Worm (Caenorhabditis elegans) whole organism, L4 larva: ENCODE measurements around the gene enu-3.6.

ENCODE experiments used
- D1046.2 ChIP-seq: fragments of 200-800 bp; sonication (Bioruptor generic); IDR thresholded peaks from 2 replicates; pipeline ENCODE4 v1.3.6; 2022; ENCODE audit warnings: missing genetic modification characterization, missing compliant biosample characterization
- F10B5.3 ChIP-seq: sonication (generic microtip); optimal IDR thresholded peaks from 2 replicates; lab custom pipeline; 2016; ENCODE audit warnings: mild to moderate bottlenecking, missing genetic modification characterization, missing compliant biosample characterization
- F37D6.2 ChIP-seq: sonication (generic microtip); optimal IDR thresholded peaks from 2 replicates; lab custom pipeline; 2016; ENCODE audit warnings: mild to moderate bottlenecking, missing genetic modification characterization, missing compliant biosample characterization
- F49E8.2 ChIP-seq: sonication (generic microtip); optimal IDR thresholded peaks from 2 replicates; lab custom pipeline; 2016; ENCODE audit warnings: missing compliant biosample characterization, mild to moderate bottlenecking, missing genetic modification characterization, borderline replicate concordance
- R02D3.7 ChIP-seq: fragments of 150-350 bp; sonication (generic microtip); optimal IDR thresholded peaks from 3 replicates; lab custom pipeline; 2014; ENCODE audit warnings: missing biosample characterization, missing genetic modification characterization
- Y105C5A.15 ChIP-seq: fragments of 200-800 bp; sonication (Bioruptor generic); IDR thresholded peaks from 2 replicates; pipeline ENCODE4 v1.3.6; 2022; ENCODE audit warnings: missing genetic modification characterization, missing compliant biosample characterization
- Y48G9A.11 ChIP-seq: fragments of 200-800 bp; sonication (Bioruptor generic); IDR thresholded peaks from 2 replicates; pipeline ENCODE4 v1.3.6; 2022; ENCODE audit warnings: missing genetic modification reagents, missing genetic modification characterization, missing compliant biosample characterization
- Y75B8A.6 ChIP-seq: fragments of 200-800 bp; sonication (Bioruptor generic); IDR thresholded peaks from 2 replicates; pipeline ENCODE4 v1.3.6; 2022; ENCODE audit warnings: missing genetic modification reagents, missing genetic modification characterization, missing compliant biosample characterization
- ZK337.2 ChIP-seq: fragments of 200-800 bp; sonication (Bioruptor generic); IDR thresholded peaks from 2 replicates; pipeline ENCODE4 v1.3.6; 2022; ENCODE audit warnings: missing genetic modification reagents, missing genetic modification characterization, missing compliant biosample characterization
- aha-1 ChIP-seq: fragments of 150-350 bp; peaks from one replicate; lab custom pipeline; 2014; ENCODE audit warnings: missing biosample characterization, missing genetic modification characterization
- ama-1 ChIP-seq: fragments of 150-350 bp; optimal IDR thresholded peaks from 2 replicates; lab custom pipeline; 2014; ENCODE audit warnings: inconsistent platforms, mixed read lengths
- arid-1 ChIP-seq: fragments of 200-800 bp; sonication (Bioruptor generic); conservative IDR thresholded peaks from 2 replicates; pipeline ENCODE4 v1.3.6; 2022; ENCODE audit warnings: missing genetic modification reagents, missing genetic modification characterization, missing compliant biosample characterization
- ceh-20 ChIP-seq: fragments of 200-800 bp; sonication (Bioruptor generic); IDR thresholded peaks from 2 replicates; pipeline ENCODE4 v1.3.6; 2022; ENCODE audit warnings: missing genetic modification reagents, missing genetic modification characterization, missing compliant biosample characterization
- daf-12 ChIP-seq: fragments of 150-350 bp; optimal IDR thresholded peaks from 2 replicates; lab custom pipeline; 2014; ENCODE audit warnings: missing biosample characterization, missing genetic modification reagents, missing genetic modification characterization
- daf-16 ChIP-seq, 3 experiments: sonication (generic microtip); optimal IDR thresholded peaks; 2 replicates each; lab custom pipeline; 2016 to 2017; ENCODE audit warnings: missing genetic modification characterization in 3 of 3, missing genetic modification reagents in 3 of 3, mild to moderate bottlenecking in 2 of 3, missing compliant biosample characterization in 2 of 3, missing biosample characterization in 1 of 3, moderate library complexity in 1 of 3
- daf-19 ChIP-seq: fragments of 200-800 bp; sonication (Bioruptor generic); conservative IDR thresholded peaks from 2 replicates; pipeline ENCODE4 v1.3.6; 2022; ENCODE audit warnings: missing genetic modification characterization, missing compliant biosample characterization
- dmd-6 ChIP-seq: fragments of 200-800 bp; sonication (Bioruptor generic); IDR thresholded peaks from 2 replicates; pipeline ENCODE4 v1.3.6; 2022; ENCODE audit warnings: missing genetic modification reagents, missing genetic modification characterization, missing compliant biosample characterization
- dmd-9 ChIP-seq: fragments of 200-800 bp; sonication (Bioruptor generic); IDR thresholded peaks from 2 replicates; pipeline ENCODE4 v1.3.6; 2022; ENCODE audit warnings: missing genetic modification reagents, missing genetic modification characterization, missing compliant biosample characterization
- fos-1 ChIP-seq: fragments of 150-350 bp; optimal IDR thresholded peaks from 2 replicates; lab custom pipeline; 2014; ENCODE audit warnings: missing biosample characterization, missing genetic modification characterization
- hif-1 ChIP-seq, 2 experiments: sonication (generic microtip); optimal IDR thresholded peaks; 2 replicates each; lab custom pipeline; 2016 to 2017; ENCODE audit warnings: missing compliant biosample characterization in 2 of 2, missing genetic modification characterization in 2 of 2, missing genetic modification reagents in 2 of 2, missing genotype in 2 of 2, mild to moderate bottlenecking in 1 of 2
- hlh-11 ChIP-seq: fragments of 200-800 bp; sonication (Bioruptor generic); optimal IDR thresholded peaks from 2 replicates; lab custom pipeline; 2018; ENCODE audit warnings: mild to moderate bottlenecking, missing genetic modification characterization, missing compliant biosample characterization
- lin-13 ChIP-seq: fragments of 150-350 bp; optimal IDR thresholded peaks from 2 replicates; lab custom pipeline; 2014; ENCODE audit warnings: missing biosample characterization, missing genetic modification reagents, missing genetic modification characterization
- lin-15B ChIP-seq: fragments of 150-350 bp; sonication (generic microtip); optimal IDR thresholded peaks from 3 replicates; lab custom pipeline; 2014; ENCODE audit warnings: missing biosample characterization, missing genetic modification characterization
- lin-29 ChIP-seq: fragments of 200-800 bp; sonication (Bioruptor generic); IDR thresholded peaks from 2 replicates; pipeline ENCODE4 v1.3.6; 2022; ENCODE audit warnings: missing genetic modification reagents, missing genetic modification characterization, missing compliant biosample characterization
- lin-39 ChIP-seq: fragments of 150-350 bp; optimal IDR thresholded peaks from 2 replicates; lab custom pipeline; 2014; ENCODE audit warnings: missing biosample characterization, missing genetic modification reagents, missing genetic modification characterization
- madf-5 ChIP-seq, 2 experiments: fragments of 200-800 bp; sonication (Bioruptor generic); IDR thresholded peaks; 2 replicates each; pipeline ENCODE4 v1.3.6; 2022; ENCODE audit warnings: missing compliant biosample characterization in 2 of 2, missing genetic modification characterization in 2 of 2
- mdl-1 ChIP-seq, 2 experiments: fragments of 150-350 bp in 1 of 2; sonication (generic microtip) in 1 of 2; optimal IDR thresholded peaks; 2 replicates each; lab custom pipeline; 2014 to 2017; ENCODE audit warnings: missing biosample characterization in 2 of 2, missing genetic modification characterization in 2 of 2
- mep-1 ChIP-seq: fragments of 150-350 bp; sonication (generic microtip); optimal IDR thresholded peaks from 3 replicates; lab custom pipeline; 2014; ENCODE audit warnings: missing biosample characterization, missing genetic modification characterization
- mes-2 ChIP-seq: sonication (generic microtip); optimal IDR thresholded peaks from 2 replicates; lab custom pipeline; 2016; ENCODE audit warnings: missing genotype, mild to moderate bottlenecking, missing genetic modification characterization, missing compliant biosample characterization; ENCODE audit not compliant: poor library complexity, severe bottlenecking
- nhr-237 ChIP-seq: sonication (generic microtip); optimal IDR thresholded peaks from 2 replicates; lab custom pipeline; 2017; ENCODE audit warnings: missing biosample characterization, missing genetic modification characterization
- nhr-25 ChIP-seq: sonication (generic microtip); optimal IDR thresholded peaks from 2 replicates; lab custom pipeline; 2017; ENCODE audit warnings: missing genetic modification characterization, mild to moderate bottlenecking, missing compliant biosample characterization, antibody characterized with exemption, moderate library complexity, borderline replicate concordance; ENCODE audit not compliant: insufficient read depth
- nhr-28 ChIP-seq: fragments of 150-350 bp; optimal IDR thresholded peaks from 2 replicates; lab custom pipeline; 2014; ENCODE audit warnings: missing biosample characterization, missing genetic modification characterization
- nhr-41 ChIP-seq: fragments of 200-800 bp; sonication (Bioruptor generic); IDR thresholded peaks from 2 replicates; pipeline ENCODE4 v1.3.6; 2022; ENCODE audit warnings: missing genetic modification reagents, missing genetic modification characterization, missing compliant biosample characterization
- nhr-42 ChIP-seq: fragments of 200-800 bp; sonication (Bioruptor generic); IDR thresholded peaks from 2 replicates; pipeline ENCODE4 v1.3.6; 2022; ENCODE audit warnings: missing genetic modification characterization, missing compliant biosample characterization
- nhr-6 ChIP-seq: fragments of 150-350 bp; optimal IDR thresholded peaks from 2 replicates; lab custom pipeline; 2014; ENCODE audit warnings: missing biosample characterization, missing genetic modification characterization
- saeg-2 ChIP-seq: fragments of 200-800 bp; sonication (Bioruptor generic); IDR thresholded peaks from 2 replicates; pipeline ENCODE4 v1.3.6; 2022; ENCODE audit warnings: missing genetic modification reagents, missing genetic modification characterization, missing compliant biosample characterization
- set-16 ChIP-seq: fragments of 200-800 bp; sonication (Bioruptor generic); IDR thresholded peaks from 2 replicates; pipeline ENCODE4 v1.3.6; 2022; ENCODE audit warnings: missing genetic modification reagents, missing genetic modification characterization, missing compliant biosample characterization
- snpc-1.2 ChIP-seq: fragments of 200-800 bp; sonication (Bioruptor generic); IDR thresholded peaks from 2 replicates; pipeline ENCODE4 v1.3.6; 2022; ENCODE audit warnings: missing genetic modification reagents, missing genetic modification characterization, missing compliant biosample characterization
- spr-1 ChIP-seq: sonication (generic microtip); optimal IDR thresholded peaks from 2 replicates; lab custom pipeline; 2016; ENCODE audit warnings: mild to moderate bottlenecking, missing genetic modification characterization, missing compliant biosample characterization
- tag-97 ChIP-seq: fragments of 200-800 bp; sonication (Bioruptor generic); IDR thresholded peaks from 2 replicates; pipeline ENCODE4 v1.3.6; 2022; ENCODE audit warnings: missing genetic modification characterization, missing compliant biosample characterization
- tra-1 ChIP-seq: fragments of 200-800 bp; sonication (Bioruptor generic); IDR thresholded peaks from 2 replicates; pipeline ENCODE4 v1.3.6; 2022; ENCODE audit warnings: missing genetic modification reagents, missing genetic modification characterization, missing compliant biosample characterization
- unc-39 ChIP-seq: sonication (generic microtip); optimal IDR thresholded peaks from 2 replicates; lab custom pipeline; 2017; ENCODE audit warnings: missing biosample characterization, missing genetic modification characterization
- vab-7 ChIP-seq: fragments of 200-800 bp; sonication (Bioruptor generic); IDR thresholded peaks from 2 replicates; pipeline ENCODE4 v1.3.6; 2022; ENCODE audit warnings: missing genetic modification reagents, missing genetic modification characterization, missing compliant biosample characterization
- zag-1 ChIP-seq: fragments of 150-350 bp; optimal IDR thresholded peaks from 2 replicates; lab custom pipeline; 2014; ENCODE audit warnings: missing biosample characterization, missing genetic modification characterization
- zip-2 ChIP-seq: fragments of 150-350 bp; optimal IDR thresholded peaks from 2 replicates; lab custom pipeline; 2014; ENCODE audit warnings: missing biosample characterization, missing genetic modification characterization
- ztf-7 ChIP-seq: fragments of 150-350 bp; optimal IDR thresholded peaks from 2 replicates; lab custom pipeline; 2014; ENCODE audit warnings: missing biosample characterization, missing genetic modification characterization

The enu-3.6 gene

ce11 chrIII:10759050-10760023 is 9.1 kb downstream of the enu-3.6 start, which contains the start of gene tasp-1 (continued):
- TF ChIP-seq mdl-1 (tag; optimal IDR thresholded peaks at IDR 0.05; lab: Kevin White, UChicago) (peak; percentile 98 to 100), F49E8.2 (peak; percentile 95), unc-39 (peak; percentile 62), lin-13 (peak; percentile 100), vab-7 (GFP tag; lab: Robert Waterston, UW) (peak; percentile 100), lin-15B (tag; lab: Kevin White, UChicago) (peak; percentile 99), tag-97 (GFP tag; lab: Robert Waterston, UW) (peak; percentile 96), F37D6.2 (tag; lab: Kevin White, UChicago) (peak; percentile 98), mes-2 (tag; lab: Kevin White, UChicago) (peak; percentile 100), nhr-25 (tag; lab: Kevin White, UChicago) (peak; percentile 99), zip-2 (peak; percentile 93), R02D3.7 (peak; percentile 71), D1046.2 (peak; percentile 98), daf-19 (GFP tag; lab: Robert Waterston, UW) (peak; percentile 99), F10B5.3 (tag; lab: Kevin White, UChicago) (peak; percentile 91), tra-1 (GFP tag; lab: Robert Waterston, UW) (peak; percentile 100), daf-12 (no peak), hlh-11 (peak; percentile 100), spr-1 (tag; lab: Kevin White, UChicago) (peak; percentile 98), fos-1 (tag; lab: Kevin White, UChicago) (peak; percentile 91), lin-29 (GFP tag; lab: Robert Waterston, UW) (peak; percentile 99), snpc-1.2 (peak; percentile 93)

DNA sequence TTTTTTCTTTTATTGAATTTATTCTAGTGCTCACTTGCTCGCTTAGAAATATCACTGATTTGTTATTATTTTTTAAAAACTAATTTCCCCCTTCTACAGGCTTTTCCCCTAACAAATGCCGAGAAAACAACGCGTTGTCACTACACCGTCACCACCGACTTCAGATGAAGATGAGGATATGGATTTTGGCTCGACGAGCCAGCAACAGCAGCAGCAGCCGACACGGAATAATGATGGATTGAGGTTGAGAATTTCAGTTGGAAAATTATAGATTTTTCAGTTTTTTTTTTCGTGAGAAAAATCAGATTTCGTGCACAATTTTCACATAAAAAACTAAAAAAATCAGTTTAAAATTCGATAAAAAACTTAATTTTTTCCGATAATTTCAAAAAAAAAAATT is 12.8 kb downstream of the enu-3.6 start, which contains the start of gene dpy-28:
Gene dpy-28, plus strand, starts transcription at position 100 of the 400 bp plus-strand sequence.
- TF ChIP-seq arid-1 (GFP tag; lab: Robert Waterston, UW) (no peak), nhr-42 (GFP tag; lab: Robert Waterston, UW) (no peak), zag-1 (tag; lab: Kevin White, UChicago) (no peak), set-16 (GFP tag; lab: Robert Waterston, UW) (no peak), saeg-2 (GFP tag; lab: Robert Waterston, UW) (no peak), dmd-9 (GFP tag; lab: Robert Waterston, UW) (no peak), nhr-41 (no peak), Y48G9A.11 (GFP tag; lab: Robert Waterston, UW) (no peak), ZK337.2 (GFP tag; lab: Robert Waterston, UW) (no peak), Y105C5A.15 (no peak), mep-1 (tag; lab: Kevin White, UChicago) (peak; percentile 34), madf-5 (GFP tag; IDR thresholded peaks at IDR 0.05; lab: Robert Waterston, UW) (no peak), Y75B8A.6 (GFP tag; lab: Robert Waterston, UW) (no peak), daf-16 (GFP tag; optimal IDR thresholded peaks at IDR 0.05; lab: Kevin White, UChicago) (no peak), daf-16 (tag; optimal IDR thresholded peaks at IDR 0.05; lab: Kevin White, UChicago) (peak; percentile 20), hif-1 (tag; optimal IDR thresholded peaks at IDR 0.05; lab: Kevin White, UChicago) (no peak), ama-1 (peak; percentile 70), nhr-28 (tag; lab: Kevin White, UChicago) (no peak), lin-39 (tag; lab: Kevin White, UChicago) (no peak), nhr-6 (tag; lab: Kevin White, UChicago) (no peak), ztf-7 (tag; lab: Kevin White, UChicago) (no peak), ceh-20 (GFP tag; lab: Robert Waterston, UW) (no peak), dmd-6 (no peak), aha-1 (tag; lab: Kevin White, UChicago) (peak; percentile 81), nhr-237 (tag; lab: Kevin White, UChicago) (no peak)
